Worm (Caenorhabditis elegans): ENCODE results near the gene cyc-2.1.

cyc-2.1 gene

DNA sequence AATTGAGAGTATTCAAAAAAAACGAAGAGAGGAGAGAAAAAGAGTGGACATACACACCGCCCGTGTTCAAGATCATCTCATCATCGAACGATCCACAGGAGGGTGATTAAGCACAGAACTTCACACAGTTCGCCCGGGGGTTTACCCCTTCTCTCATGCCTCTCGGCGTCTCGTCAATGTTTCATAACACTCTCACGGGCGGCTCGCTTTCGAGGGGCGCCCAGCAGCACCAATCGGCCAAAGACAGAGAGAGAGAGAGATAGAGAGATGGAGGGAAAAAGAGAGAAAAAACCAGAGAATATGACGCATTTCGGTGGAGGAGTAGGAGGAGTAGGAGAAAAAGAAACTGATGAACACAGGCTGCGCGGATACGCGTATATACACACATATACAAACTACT lies 43.6 kb downstream of the cyc-2.1 start (continued):
- TF ChIP-seq unc-62 (GFP tag; optimal IDR thresholded peaks at IDR 0.05 in 1 of 2) = no peak
- no peak for TF ChIP-seq unc-62 (tag; optimal IDR thresholded peaks at IDR 0.05)
- TF ChIP-seq ctbp-1 (GFP tag; IDR thresholded peaks at IDR 0.05) = peak; percentile 62; the same call in 1 of the 2 replicates
- peak; percentile 67 for TF ChIP-seq lin-38 (GFP tag; IDR thresholded peaks at IDR 0.05)
- peak; percentile 47 to 77 for TF ChIP-seq lsy-2 (tag; optimal IDR thresholded peaks at IDR 0.05)
- 0 out of 2 replicates have a peak, but pooled peaks have one; percentile 37 for TF ChIP-seq dmd-9 (GFP tag; IDR thresholded peaks at IDR 0.05)
- no peak for TF ChIP-seq snpc-1.2 (GFP tag; IDR thresholded peaks at IDR 0.05)
- TF ChIP-seq mxl-3 (GFP tag; optimal IDR thresholded peaks at IDR 0.05) = peak; percentile 90
- peak; percentile 35 for TF ChIP-seq pqm-1 (tag; optimal IDR thresholded peaks at IDR 0.05)
- peak; percentile 77 for TF ChIP-seq mes-2 (tag; optimal IDR thresholded peaks at IDR 0.05; ENCODE audit: poor library complexity, severe bottlenecking)
- TF ChIP-seq lin-29 (GFP tag; IDR thresholded peaks at IDR 0.05) = no peak
- TF ChIP-seq hif-1 (tag; optimal IDR thresholded peaks at IDR 0.05) = peak in 1 of 2 experiments; percentile 42
- TF ChIP-seq hlh-11 (tag; optimal IDR thresholded peaks at IDR 0.05) = peak; percentile 90
- no peak for TF ChIP-seq ZK337.2 (GFP tag; IDR thresholded peaks at IDR 0.05)
- no peak for TF ChIP-seq cey-2 (tag; optimal IDR thresholded peaks at IDR 0.05; ENCODE audit: borderline replicate concordance, insufficient read depth)
- no peak for TF ChIP-seq php-3 (GFP tag; IDR thresholded peaks at IDR 0.05)
- no peak for TF ChIP-seq F10B5.3 (tag; optimal IDR thresholded peaks at IDR 0.05)
- no peak for TF ChIP-seq lin-15B (tag; optimal IDR thresholded peaks at IDR 0.05)
- TF ChIP-seq hmg-1.1 (GFP tag; IDR thresholded peaks at IDR 0.05) = peak; percentile 82
- 0 out of 2 replicates have a peak, but pooled peaks have one; percentile 15 for TF ChIP-seq pha-4 (GFP tag; IDR thresholded peaks at IDR 0.05)
- no peak for TF ChIP-seq pha-4 (tag; optimal IDR thresholded peaks at IDR 0.05)
- TF ChIP-seq fkh-10 (GFP tag; optimal IDR thresholded peaks at IDR 0.05) = no peak
- peak; percentile 56 for TF ChIP-seq rbr-2 (tag; optimal IDR thresholded peaks at IDR 0.05)
- peak; percentile 86 for TF ChIP-seq nhr-28 (tag; optimal IDR thresholded peaks at IDR 0.05)
- TF ChIP-seq ZK546.5 (tag; optimal IDR thresholded peaks at IDR 0.05) = no peak
- 0 out of 2 replicates have a peak, but pooled peaks have one; percentile 33 for TF ChIP-seq D1046.2 (GFP tag; IDR thresholded peaks at IDR 0.05)
- no peak for TF ChIP-seq mxl-2 (GFP tag; conservative IDR thresholded peaks at IDR 0.05)
- peak; percentile 17; the same call in 1 of the 2 replicates for TF ChIP-seq ceh-20 (GFP tag; IDR thresholded peaks at IDR 0.05)
- no peak for TF ChIP-seq tra-1 (GFP tag; IDR thresholded peaks at IDR 0.05)
- peak; percentile 50 for TF ChIP-seq nhr-6 (tag; optimal IDR thresholded peaks at IDR 0.05)
- TF ChIP-seq dve-1 (tag; optimal IDR thresholded peaks at IDR 0.05; ENCODE audit: insufficient read depth) = peak; percentile 59

- TF ChIP-seq hlh-11 (tag; optimal IDR thresholded peaks at IDR 0.05) (no peak), lin-15B (tag; optimal IDR thresholded peaks at IDR 0.05) (no peak), cey-2 (tag; optimal IDR thresholded peaks at IDR 0.05; ENCODE audit: borderline replicate concordance, insufficient read depth) (no peak), F10B5.3 (tag; optimal IDR thresholded peaks at IDR 0.05) (no peak), lim-7 (GFP tag; IDR thresholded peaks at IDR 0.05) (no peak), nhr-10 (tag; optimal IDR thresholded peaks at IDR 0.05) (no peak), F44E2.7 (GFP tag; IDR thresholded peaks at IDR 0.05) (no peak), hif-1 (tag; optimal IDR thresholded peaks at IDR 0.05) (no peak)
These were observed 44.9 kb downstream of the cyc-2.1 start, which contains the start of gene ogdh-1 for ce11 chrIV:4703911-4704310. ogdh-1 (minus strand) TSS chrIV:4704011.

Data from whole organism, L4 larva.